Worm (Caenorhabditis elegans): ENCODE results near the gene fbxb-77.

- no peak for TF ChIP-seq flt-1 (GFP tag; IDR thresholded peaks at IDR 0.05)
- no peak for TF ChIP-seq ztf-23 (GFP tag; IDR thresholded peaks at IDR 0.05)
- no peak for TF ChIP-seq tab-1 (GFP tag; IDR thresholded peaks at IDR 0.05)
- TF ChIP-seq klf-2 (GFP tag; conservative IDR thresholded peaks at IDR 0.05), result no peak
These were observed 32.4 kb upstream of the fbxb-77 start, which contains the start of gene nhr-104 for ce11 chrIV:4788332-4788731.

Data from whole organism, midembryonic.